Fruit fly (Drosophila melanogaster): ENCODE measurements around the gene CG3544.

DNA sequence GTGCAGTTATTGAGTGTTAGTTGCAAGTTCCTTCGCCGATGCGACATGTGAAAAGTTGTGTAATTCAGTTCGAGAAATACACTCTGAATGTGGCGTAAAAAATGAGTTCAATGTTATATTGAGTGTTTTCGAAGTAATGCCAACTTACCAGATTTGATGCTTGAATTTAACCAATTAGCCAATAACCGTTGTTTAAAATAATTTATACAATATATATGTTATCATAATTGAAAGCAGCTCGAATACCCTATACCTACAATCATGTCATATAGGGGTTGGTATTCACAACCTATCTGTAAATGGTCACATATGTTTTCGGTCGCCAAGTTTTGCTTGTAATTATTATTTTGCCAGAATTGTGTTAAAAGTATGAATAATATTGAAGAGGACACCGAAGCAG, 26.1 kb downstream of the CG3544 start, which contains the start of gene Nnf1b:
- TF ChIP-seq insv (optimal IDR thresholded peaks at IDR 0.05) = no peak
- TF ChIP-seq Myc (optimal IDR thresholded peaks at IDR 0.05) = no peak
- no peak for TF ChIP-seq ttk (optimal IDR thresholded peaks at IDR 0.05)
